Fruit fly (Drosophila melanogaster): Measurements from ENCODE around the gene CG33922.

Gene CG33922

dm6 chr2L:1354009-1354408 is 10.0 kb upstream of the CG33922 start, which contains the start of gene CG5561:
Gene CG5561 (minus strand): TSS chr2L:1354109.
- TF ChIP-seq acj6 (GFP tag; optimal IDR thresholded peaks at IDR 0.05): no peak
- no peak for TF ChIP-seq Eip93F (GFP tag; optimal IDR thresholded peaks at IDR 0.05)
- TF ChIP-seq CG8319 (GFP tag; optimal IDR thresholded peaks at IDR 0.05): no peak
- no peak for TF ChIP-seq CG11902 (GFP tag; optimal IDR thresholded peaks at IDR 0.05)
- no peak for TF ChIP-seq Sox15 (GFP tag; optimal IDR thresholded peaks at IDR 0.05)
- no peak for TF ChIP-seq CG6854 (GFP tag; optimal IDR thresholded peaks at IDR 0.05)
- TF ChIP-seq CG10631 (GFP tag; optimal IDR thresholded peaks at IDR 0.05): no peak
- no peak for TF ChIP-seq CG16779 (tag; optimal IDR thresholded peaks at IDR 0.05)
- no peak for TF ChIP-seq CG15336 (GFP tag; IDR thresholded peaks at IDR 0.05)
- TF ChIP-seq Lpt (GFP tag; optimal IDR thresholded peaks at IDR 0.05): no peak
- TF ChIP-seq CG6276 (GFP tag; optimal IDR thresholded peaks at IDR 0.05): no peak
- TF ChIP-seq Hr38 (GFP tag; optimal IDR thresholded peaks at IDR 0.05): no peak
- no peak for TF ChIP-seq Met (GFP tag; optimal IDR thresholded peaks at IDR 0.05)
- no peak for TF ChIP-seq CG4318 (GFP tag; optimal IDR thresholded peaks at IDR 0.05)
- no peak for TF ChIP-seq Sox14 (GFP tag; optimal IDR thresholded peaks at IDR 0.05)

dm6 chr2L:1352768-1353167 is 8.8 kb upstream of the CG33922 start, which contains the start of gene CG5556:
Gene CG5556 (minus strand): TSS chr2L:1352868.
- TF ChIP-seq CG8632 (GFP tag; optimal IDR thresholded peaks at IDR 0.05): no peak
- TF ChIP-seq CG32006 (GFP tag; optimal IDR thresholded peaks at IDR 0.05): no peak
- TF ChIP-seq Smox (GFP tag; optimal IDR thresholded peaks at IDR 0.05): no peak
- no peak for TF ChIP-seq ss (GFP tag; optimal IDR thresholded peaks at IDR 0.05)
- TF ChIP-seq CG10669 (GFP tag; optimal IDR thresholded peaks at IDR 0.05): no peak
- no peak for TF ChIP-seq Lpt (GFP tag; optimal IDR thresholded peaks at IDR 0.05)
- no peak for TF ChIP-seq CG6854 (GFP tag; optimal IDR thresholded peaks at IDR 0.05)
- no peak for TF ChIP-seq fd59A (GFP tag; optimal IDR thresholded peaks at IDR 0.05)
- TF ChIP-seq esn (GFP tag; optimal IDR thresholded peaks at IDR 0.05): no peak
- no peak for TF ChIP-seq Eip75B (GFP tag; optimal IDR thresholded peaks at IDR 0.05)
- TF ChIP-seq CG6276 (GFP tag; optimal IDR thresholded peaks at IDR 0.05): no peak
- no peak for TF ChIP-seq Eip93F (GFP tag; optimal IDR thresholded peaks at IDR 0.05)
- no peak for TF ChIP-seq spab (GFP tag; optimal IDR thresholded peaks at IDR 0.05)
- TF ChIP-seq Hr39 (GFP tag; optimal IDR thresholded peaks at IDR 0.05): no peak
- TF ChIP-seq CG9139 (GFP tag; optimal IDR thresholded peaks at IDR 0.05): no peak
- no peak for TF ChIP-seq svp (GFP tag)

dm6 chr2L:1346034-1346433 is 2.1 kb upstream of the CG33922 start:
- TF ChIP-seq Lpt (GFP tag; optimal IDR thresholded peaks at IDR 0.05) (no peak), topi (GFP tag; optimal IDR thresholded peaks at IDR 0.05) (no peak), Hr4 (GFP tag; optimal IDR thresholded peaks at IDR 0.05) (no peak), CG11902 (GFP tag; optimal IDR thresholded peaks at IDR 0.05) (no peak)

dm6 chr2L:1341995-1342394 is 2.0 kb downstream of the CG33922 start, which contains the start of gene CG33923:
Gene CG33923 (minus strand): TSS chr2L:1342095.
- TF ChIP-seq CG7368 (GFP tag; optimal IDR thresholded peaks at IDR 0.05): no peak
- TF ChIP-seq Sox15 (GFP tag; optimal IDR thresholded peaks at IDR 0.05): no peak
- TF ChIP-seq CG6163 (GFP tag; IDR thresholded peaks at IDR 0.05): no peak
- no peak for TF ChIP-seq CG6808 (GFP tag; optimal IDR thresholded peaks at IDR 0.05)
- TF ChIP-seq svp (GFP tag): no peak
- no peak for TF ChIP-seq CG6792 (GFP tag; optimal IDR thresholded peaks at IDR 0.05)
- TF ChIP-seq Ets96B (tag; optimal IDR thresholded peaks at IDR 0.05): no peak
- TF ChIP-seq Ets21C (GFP tag; optimal IDR thresholded peaks at IDR 0.05): no peak
- TF ChIP-seq vri (GFP tag; optimal IDR thresholded peaks at IDR 0.05): no peak
- TF ChIP-seq salr (GFP tag; optimal IDR thresholded peaks at IDR 0.05): no peak
- TF ChIP-seq CG9139 (GFP tag; optimal IDR thresholded peaks at IDR 0.05): no peak
- TF ChIP-seq CG16779 (tag; optimal IDR thresholded peaks at IDR 0.05): no peak
- no peak for TF ChIP-seq CG10669 (GFP tag; optimal IDR thresholded peaks at IDR 0.05)
- TF ChIP-seq dac (GFP tag; optimal IDR thresholded peaks at IDR 0.05): no peak
- no peak for TF ChIP-seq CG6276 (GFP tag; optimal IDR thresholded peaks at IDR 0.05)
